Worm (Caenorhabditis elegans) whole organism, L4 larva: Measurements from ENCODE around the gene Y97E10AR.8.

Experiments used
- D1046.2 ChIP-seq: fragments of 200-800 bp; sonication (Bioruptor generic); IDR thresholded peaks from 2 replicates; pipeline ENCODE4 v1.3.6; 2022; ENCODE audit warnings: missing genetic modification characterization, missing compliant biosample characterization
- F10B5.3 ChIP-seq: sonication (generic microtip); optimal IDR thresholded peaks from 2 replicates; lab custom pipeline; 2016; ENCODE audit warnings: mild to moderate bottlenecking, missing genetic modification characterization, missing compliant biosample characterization
- F37D6.2 ChIP-seq: sonication (generic microtip); optimal IDR thresholded peaks from 2 replicates; lab custom pipeline; 2016; ENCODE audit warnings: mild to moderate bottlenecking, missing genetic modification characterization, missing compliant biosample characterization
- F44E2.7 ChIP-seq: fragments of 200-800 bp; sonication (Bioruptor generic); IDR thresholded peaks from 2 replicates; pipeline ENCODE4 v2.1.2; 2022; ENCODE audit warnings: missing genetic modification characterization, missing compliant biosample characterization
- F49E8.2 ChIP-seq: sonication (generic microtip); optimal IDR thresholded peaks from 2 replicates; lab custom pipeline; 2016; ENCODE audit warnings: missing compliant biosample characterization, mild to moderate bottlenecking, missing genetic modification characterization, borderline replicate concordance
- T20F7.1 ChIP-seq: fragments of 200-800 bp; sonication (Bioruptor generic); optimal IDR thresholded peaks from 2 replicates; lab custom pipeline; 2018; ENCODE audit warnings: mild to moderate bottlenecking, missing genetic modification characterization, missing compliant biosample characterization
- Y5F2A.4 ChIP-seq: fragments of 200-800 bp; sonication (Bioruptor generic); optimal IDR thresholded peaks from 2 replicates; lab custom pipeline; 2018; ENCODE audit warnings: mild to moderate bottlenecking, missing genetic modification characterization, missing compliant biosample characterization
- Y75B8A.6 ChIP-seq: fragments of 200-800 bp; sonication (Bioruptor generic); IDR thresholded peaks from 2 replicates; pipeline ENCODE4 v1.3.6; 2022; ENCODE audit warnings: missing genetic modification reagents, missing genetic modification characterization, missing compliant biosample characterization
- aha-1 ChIP-seq: fragments of 150-350 bp; peaks from one replicate; lab custom pipeline; 2014; ENCODE audit warnings: missing biosample characterization, missing genetic modification characterization
- ama-1 ChIP-seq: fragments of 150-350 bp; optimal IDR thresholded peaks from 2 replicates; lab custom pipeline; 2014; ENCODE audit warnings: inconsistent platforms, mixed read lengths
- arid-1 ChIP-seq: fragments of 200-800 bp; sonication (Bioruptor generic); conservative IDR thresholded peaks from 2 replicates; pipeline ENCODE4 v1.3.6; 2022; ENCODE audit warnings: missing genetic modification reagents, missing genetic modification characterization, missing compliant biosample characterization
- attf-4 ChIP-seq: sonication (generic microtip); optimal IDR thresholded peaks from 3 replicates; lab custom pipeline; 2017; ENCODE audit warnings: missing biosample characterization, missing genetic modification characterization
- ceh-20 ChIP-seq: fragments of 200-800 bp; sonication (Bioruptor generic); IDR thresholded peaks from 2 replicates; pipeline ENCODE4 v1.3.6; 2022; ENCODE audit warnings: missing genetic modification reagents, missing genetic modification characterization, missing compliant biosample characterization
- ceh-28 ChIP-seq: fragments of 150-350 bp; optimal IDR thresholded peaks from 2 replicates; lab custom pipeline; 2014; ENCODE audit warnings: missing biosample characterization, missing genetic modification reagents, missing genetic modification characterization
- ceh-32 ChIP-seq: sonication (generic microtip); optimal IDR thresholded peaks from 2 replicates; lab custom pipeline; 2016; ENCODE audit warnings: mild to moderate bottlenecking, missing genetic modification characterization, missing compliant biosample characterization; ENCODE audit not compliant: poor library complexity
- ceh-44 ChIP-seq: fragments of 200-800 bp; sonication (Bioruptor generic); IDR thresholded peaks from 2 replicates; pipeline ENCODE4 v1.3.6; 2022; ENCODE audit warnings: missing genetic modification reagents, missing genetic modification characterization, missing compliant biosample characterization
- ceh-62 ChIP-seq: sonication (generic microtip); optimal IDR thresholded peaks from 2 replicates; lab custom pipeline; 2017; ENCODE audit warnings: missing biosample characterization, missing genetic modification characterization
- ceh-82 ChIP-seq: sonication (generic microtip); optimal IDR thresholded peaks from 2 replicates; lab custom pipeline; 2017; ENCODE audit warnings: missing biosample characterization, missing genetic modification characterization
- ctbp-1 ChIP-seq: fragments of 200-800 bp; sonication (Bioruptor generic); IDR thresholded peaks from 2 replicates; pipeline ENCODE4 v1.3.6; 2022; ENCODE audit warnings: missing genetic modification reagents, missing genetic modification characterization, missing compliant biosample characterization
- daf-19 ChIP-seq: fragments of 200-800 bp; sonication (Bioruptor generic); conservative IDR thresholded peaks from 2 replicates; pipeline ENCODE4 v1.3.6; 2022; ENCODE audit warnings: missing genetic modification characterization, missing compliant biosample characterization
- dmd-8 ChIP-seq: fragments of 200-800 bp; sonication (Bioruptor generic); IDR thresholded peaks from 2 replicates; pipeline ENCODE4 v1.3.6; 2022; ENCODE audit warnings: missing genetic modification characterization, missing compliant biosample characterization
- dmd-9 ChIP-seq: fragments of 200-800 bp; sonication (Bioruptor generic); IDR thresholded peaks from 2 replicates; pipeline ENCODE4 v1.3.6; 2022; ENCODE audit warnings: missing genetic modification reagents, missing genetic modification characterization, missing compliant biosample characterization
- fkh-10 ChIP-seq: fragments of 150-350 bp; optimal IDR thresholded peaks from 2 replicates; lab custom pipeline; 2014; ENCODE audit warnings: missing biosample characterization, missing genetic modification reagents, missing genetic modification characterization
- hlh-30 ChIP-seq: sonication (generic microtip); optimal IDR thresholded peaks from 2 replicates; lab custom pipeline; 2017; ENCODE audit warnings: antibody characterized with exemption, mild to moderate bottlenecking, missing genetic modification characterization, missing compliant biosample characterization; ENCODE audit not compliant: insufficient read depth
- lim-7 ChIP-seq: fragments of 200-800 bp; sonication (Bioruptor generic); IDR thresholded peaks from 2 replicates; pipeline ENCODE4 v1.3.6; 2022; ENCODE audit warnings: missing genetic modification characterization, missing compliant biosample characterization
- lin-15B ChIP-seq: fragments of 150-350 bp; sonication (generic microtip); optimal IDR thresholded peaks from 3 replicates; lab custom pipeline; 2014; ENCODE audit warnings: missing biosample characterization, missing genetic modification characterization
- lin-39 ChIP-seq: fragments of 150-350 bp; optimal IDR thresholded peaks from 2 replicates; lab custom pipeline; 2014; ENCODE audit warnings: missing biosample characterization, missing genetic modification reagents, missing genetic modification characterization
- lir-3 ChIP-seq: sonication (generic microtip); optimal IDR thresholded peaks from 2 replicates; lab custom pipeline; 2016; ENCODE audit warnings: mild to moderate bottlenecking, missing genetic modification characterization, missing compliant biosample characterization
- madf-5 ChIP-seq, 2 experiments: fragments of 200-800 bp; sonication (Bioruptor generic); IDR thresholded peaks; 2 replicates each; pipeline ENCODE4 v1.3.6; 2022; ENCODE audit warnings: missing compliant biosample characterization in 2 of 2, missing genetic modification characterization in 2 of 2
- mdt-29 ChIP-seq: fragments of 200-800 bp; sonication (Bioruptor generic); IDR thresholded peaks from 2 replicates; pipeline ENCODE4 v1.3.6; 2022; ENCODE audit warnings: missing genetic modification reagents, missing genetic modification characterization, missing compliant biosample characterization
- nhr-11 ChIP-seq: fragments of 150-350 bp; optimal IDR thresholded peaks from 2 replicates; lab custom pipeline; 2014; ENCODE audit warnings: missing biosample characterization, missing genetic modification characterization
- nhr-111 ChIP-seq: fragments of 200-800 bp; sonication (Bioruptor generic); optimal IDR thresholded peaks from 2 replicates; lab custom pipeline; 2018; ENCODE audit warnings: mild to moderate bottlenecking, missing genetic modification characterization, missing compliant biosample characterization
- nhr-28 ChIP-seq: fragments of 150-350 bp; optimal IDR thresholded peaks from 2 replicates; lab custom pipeline; 2014; ENCODE audit warnings: missing biosample characterization, missing genetic modification characterization
- nhr-41 ChIP-seq: fragments of 200-800 bp; sonication (Bioruptor generic); IDR thresholded peaks from 2 replicates; pipeline ENCODE4 v1.3.6; 2022; ENCODE audit warnings: missing genetic modification reagents, missing genetic modification characterization, missing compliant biosample characterization
- nhr-48 ChIP-seq: sonication (generic microtip); optimal IDR thresholded peaks from 2 replicates; lab custom pipeline; 2016; ENCODE audit warnings: mild to moderate bottlenecking, missing genetic modification characterization, missing compliant biosample characterization
- pha-4 ChIP-seq, 2 experiments: fragments of 150-350 bp in 1 of 2; fragments of 200-800 bp in 1 of 2; sonication (Bioruptor generic) in 1 of 2; IDR thresholded peaks in 1 of 2; optimal IDR thresholded peaks in 1 of 2; 2 replicates each; pipeline versions ENCODE4 v1.3.6 to Lab custom; 2014 to 2022; ENCODE audit warnings: missing genetic modification characterization in 2 of 2, missing genetic modification reagents in 2 of 2, missing biosample characterization in 1 of 2, missing compliant biosample characterization in 1 of 2
- php-3 ChIP-seq: fragments of 200-800 bp; sonication (Bioruptor generic); IDR thresholded peaks from 2 replicates; pipeline ENCODE4 v1.3.6; 2022; ENCODE audit warnings: missing genetic modification reagents, missing genetic modification characterization, missing compliant biosample characterization
- rbr-2 ChIP-seq: sonication (generic microtip); optimal IDR thresholded peaks from 2 replicates; lab custom pipeline; 2016; ENCODE audit warnings: missing genotype, missing genetic modification characterization, missing compliant biosample characterization
- snpc-1.2 ChIP-seq: fragments of 200-800 bp; sonication (Bioruptor generic); IDR thresholded peaks from 2 replicates; pipeline ENCODE4 v1.3.6; 2022; ENCODE audit warnings: missing genetic modification reagents, missing genetic modification characterization, missing compliant biosample characterization
- snpc-4 ChIP-seq: fragments of 150-350 bp; optimal IDR thresholded peaks from 2 replicates; lab custom pipeline; 2014; ENCODE audit warnings: missing biosample characterization, missing genetic modification characterization
- spr-1 ChIP-seq: sonication (generic microtip); optimal IDR thresholded peaks from 2 replicates; lab custom pipeline; 2016; ENCODE audit warnings: mild to moderate bottlenecking, missing genetic modification characterization, missing compliant biosample characterization
- spr-3 ChIP-seq: fragments of 200-800 bp; sonication (Bioruptor generic); optimal IDR thresholded peaks from 2 replicates; lab custom pipeline; 2018; ENCODE audit warnings: mild to moderate bottlenecking, missing genetic modification characterization, missing compliant biosample characterization
- tra-1 ChIP-seq: fragments of 200-800 bp; sonication (Bioruptor generic); IDR thresholded peaks from 2 replicates; pipeline ENCODE4 v1.3.6; 2022; ENCODE audit warnings: missing genetic modification reagents, missing genetic modification characterization, missing compliant biosample characterization
- unc-62 ChIP-seq, 3 experiments: fragments of 150-350 bp in 1 of 3; sonication (generic microtip); optimal IDR thresholded peaks in 2 of 3; peaks in 1 of 3; 1 replicate in 1 of 3; 2 replicates in 2 of 3; lab custom pipeline; 2014 to 2017; ENCODE audit warnings: missing biosample characterization in 3 of 3, missing genetic modification characterization in 3 of 3, missing genetic modification reagents in 3 of 3, missing genotype in 1 of 3
- vab-7 ChIP-seq: fragments of 200-800 bp; sonication (Bioruptor generic); IDR thresholded peaks from 2 replicates; pipeline ENCODE4 v1.3.6; 2022; ENCODE audit warnings: missing genetic modification reagents, missing genetic modification characterization, missing compliant biosample characterization
- zag-1 ChIP-seq: fragments of 150-350 bp; optimal IDR thresholded peaks from 2 replicates; lab custom pipeline; 2014; ENCODE audit warnings: missing biosample characterization, missing genetic modification characterization
- zip-11 ChIP-seq: fragments of 200-800 bp; sonication (Bioruptor generic); IDR thresholded peaks from 2 replicates; pipeline ENCODE4 v1.3.6; 2022; ENCODE audit warnings: missing genetic modification characterization, missing compliant biosample characterization
- zip-2 ChIP-seq: fragments of 150-350 bp; optimal IDR thresholded peaks from 2 replicates; lab custom pipeline; 2014; ENCODE audit warnings: missing biosample characterization, missing genetic modification characterization
- ztf-11 ChIP-seq: fragments of 150-350 bp; optimal IDR thresholded peaks from 2 replicates; lab custom pipeline; 2014; ENCODE audit warnings: missing biosample characterization, missing genetic modification characterization
- ztf-7 ChIP-seq: fragments of 150-350 bp; optimal IDR thresholded peaks from 2 replicates; lab custom pipeline; 2014; ENCODE audit warnings: missing biosample characterization, missing genetic modification characterization

The Y97E10AR.8 gene

ce11 chrV:7980370-7980987 lies 24.6 kb upstream of the Y97E10AR.8 start:
- no peak for TF ChIP-seq arid-1
- no peak for TF ChIP-seq ztf-7 (tag; lab: Kevin White, UChicago)
- TF ChIP-seq spr-1 = no peak
- no peak for TF ChIP-seq zip-11 (GFP tag; lab: Robert Waterston, UW)
- TF ChIP-seq madf-5 (GFP tag; IDR thresholded peaks at IDR 0.05; lab: Robert Waterston, UW) = no peak
- peak in 1 of 2 experiments; percentile 71 for TF ChIP-seq unc-62 (GFP tag; optimal IDR thresholded peaks at IDR 0.05 in 1 of 2; lab: Kevin White, UChicago)
- no peak for TF ChIP-seq unc-62 (tag; optimal IDR thresholded peaks at IDR 0.05; lab: Kevin White, UChicago)
- no peak for TF ChIP-seq nhr-111 (GFP tag; lab: Kevin White, UChicago)
- TF ChIP-seq aha-1 (tag; lab: Kevin White, UChicago) = peak; percentile 97
- 0 out of 2 replicates have a peak, but pooled peaks have one; percentile 50 for TF ChIP-seq ceh-20 (GFP tag; lab: Robert Waterston, UW)
- peak; percentile 60 for TF ChIP-seq rbr-2 (tag; lab: Kevin White, UChicago)
- no peak for TF ChIP-seq ceh-32 (tag; lab: Kevin White, UChicago)
- no peak for TF ChIP-seq Y5F2A.4
- no peak for TF ChIP-seq attf-4 (tag; lab: Kevin White, UChicago)
- peak; percentile 6 for TF ChIP-seq F37D6.2 (tag; lab: Kevin White, UChicago)
- peak; percentile 29 for TF ChIP-seq nhr-11
- TF ChIP-seq ztf-11 (tag; lab: Kevin White, UChicago) = no peak
- TF ChIP-seq zip-2 (tag; lab: Kevin White, UChicago) = no peak
- no peak for TF ChIP-seq T20F7.1 (GFP tag; lab: Kevin White, UChicago)
- no peak for TF ChIP-seq F44E2.7
- no peak for TF ChIP-seq Y75B8A.6
- TF ChIP-seq snpc-4 = no peak
- TF ChIP-seq ceh-82 = no peak
- TF ChIP-seq lir-3 (tag; lab: Kevin White, UChicago) = no peak
- TF ChIP-seq ama-1 = no peak
- TF ChIP-seq ctbp-1 = peak; percentile 37; the same call in 1 of the 2 replicates
- TF ChIP-seq snpc-1.2 (GFP tag; lab: Robert Waterston, UW) = no peak
- no peak for TF ChIP-seq ceh-62 (tag; lab: Kevin White, UChicago)
- no peak for TF ChIP-seq lin-39 (tag; lab: Kevin White, UChicago)
- no peak for TF ChIP-seq mdt-29 (GFP tag; lab: Robert Waterston, UW)
- no peak for TF ChIP-seq ceh-28 (tag; lab: Kevin White, UChicago)
- TF ChIP-seq tra-1 (GFP tag; lab: Robert Waterston, UW) = 0 out of 2 replicates have a peak, but pooled peaks have one; percentile 60
- no peak for TF ChIP-seq lim-7 (GFP tag; lab: Robert Waterston, UW)
- no peak for TF ChIP-seq nhr-28
- peak; percentile 69 for TF ChIP-seq hlh-30 (tag; lab: Kevin White, UChicago)
- TF ChIP-seq dmd-8 (GFP tag; lab: Robert Waterston, UW) = no peak
- no peak for TF ChIP-seq zag-1 (tag; lab: Kevin White, UChicago)
- no peak for TF ChIP-seq nhr-41 (GFP tag; lab: Robert Waterston, UW)
- TF ChIP-seq spr-3 = no peak
- no peak for TF ChIP-seq lin-15B
- TF ChIP-seq vab-7 = no peak
- peak; percentile 26 for TF ChIP-seq fkh-10 (GFP tag; lab: Kevin White, UChicago)
- no peak for TF ChIP-seq D1046.2 (GFP tag; lab: Robert Waterston, UW)
- TF ChIP-seq F10B5.3 (tag; lab: Kevin White, UChicago) = no peak
- no peak for TF ChIP-seq dmd-9 (GFP tag; lab: Robert Waterston, UW)
- TF ChIP-seq daf-19 = no peak
- no peak for TF ChIP-seq F49E8.2 (tag; lab: Kevin White, UChicago)
- no peak for TF ChIP-seq nhr-48 (tag; lab: Kevin White, UChicago)
- TF ChIP-seq php-3 = no peak
- no peak for TF ChIP-seq ceh-44 (GFP tag; lab: Robert Waterston, UW)
- TF ChIP-seq pha-4 (GFP tag; IDR thresholded peaks at IDR 0.05; lab: Robert Waterston, UW) = no peak
- TF ChIP-seq pha-4 (tag; optimal IDR thresholded peaks at IDR 0.05; lab: Kevin White, UChicago) = no peak
